Fruit fly (Drosophila melanogaster): ENCODE results near the gene BicD.

Gene BicD

DNA sequence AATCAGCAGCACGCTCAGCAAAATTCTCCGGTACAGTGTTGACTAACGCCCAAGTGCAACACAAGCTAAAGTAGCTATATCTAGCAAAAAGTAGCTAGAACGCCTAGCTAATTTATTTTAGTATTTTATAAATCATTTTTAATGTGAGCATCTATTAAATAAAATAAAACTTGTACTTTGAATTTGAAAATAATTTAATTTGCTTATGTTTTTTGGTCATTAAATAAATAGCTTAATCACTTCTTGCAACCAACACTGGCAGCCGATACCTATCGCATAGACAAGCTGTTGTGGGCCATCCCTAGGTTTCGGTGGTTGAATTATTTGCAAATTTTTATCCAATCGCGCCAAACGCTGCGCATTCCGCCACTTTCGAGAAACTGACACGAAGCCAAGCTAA is 62.7 kb downstream of the BicD start, which contains the start of the genes Polr2J and CG15141:
Gene Polr2J (minus strand): TSS at position 49 of the 400 bp plus-strand sequence.
Gene CG15141 (plus strand): TSS at position 284 of the 400 bp plus-strand sequence.
- TF ChIP-seq CG11504 (tag; optimal IDR thresholded peaks at IDR 0.05): no peak
- peak; percentile 81 for TF ChIP-seq jigr1 (GFP tag; IDR thresholded peaks at IDR 0.05)
- TF ChIP-seq Adf1 (GFP tag; IDR thresholded peaks at IDR 0.05): peak; percentile 69
- peak; percentile 83 for TF ChIP-seq E2f1 (GFP tag; IDR thresholded peaks at IDR 0.05)
- no peak for TF ChIP-seq abd-A (tag; optimal IDR thresholded peaks at IDR 0.05)
- TF ChIP-seq az2 (GFP tag; optimal IDR thresholded peaks at IDR 0.05): peak; percentile 79
- TF ChIP-seq ci (GFP tag; IDR thresholded peaks at IDR 0.05): peak; percentile 68; the same call in 2 of the 3 replicates
- TF ChIP-seq sens-2 (GFP tag; IDR thresholded peaks at IDR 0.05): peak; percentile 56; the same call in 1 of the 2 replicates
- TF ChIP-seq row (GFP tag; IDR thresholded peaks at IDR 0.05): peak; percentile 97
- peak; percentile 82 for TF ChIP-seq slou (GFP tag; optimal IDR thresholded peaks at IDR 0.05)
- no peak for TF ChIP-seq Trl (optimal IDR thresholded peaks at IDR 0.05)
- peak; percentile 67 for TF ChIP-seq Trl (GFP tag; optimal IDR thresholded peaks at IDR 0.05)
- no peak for TF ChIP-seq CG7745 (tag; optimal IDR thresholded peaks at IDR 0.05)
- peak; percentile 80 for TF ChIP-seq Oli (tag; optimal IDR thresholded peaks at IDR 0.05)
- peak; percentile 88 for TF ChIP-seq klu (GFP tag; IDR thresholded peaks at IDR 0.05)
- peak; percentile 56 for TF ChIP-seq CG7786 (GFP tag; optimal IDR thresholded peaks at IDR 0.05)
- no peak for TF ChIP-seq Stat92E (GFP tag; optimal IDR thresholded peaks at IDR 0.05)
- TF ChIP-seq Hr3 (GFP tag; optimal IDR thresholded peaks at IDR 0.05): peak; percentile 94
- TF ChIP-seq CG13123 (GFP tag; optimal IDR thresholded peaks at IDR 0.05): peak; percentile 69
- peak; percentile 75; the same call in 2 of the 3 replicates for TF ChIP-seq otp (GFP tag; IDR thresholded peaks at IDR 0.05)
- TF ChIP-seq ttk (GFP tag; IDR thresholded peaks at IDR 0.05): peak; percentile 88
- peak; percentile 89 for TF ChIP-seq CG13424 (tag; optimal IDR thresholded peaks at IDR 0.05)
- peak; percentile 60; the same call in 1 of the 2 replicates for TF ChIP-seq ro (GFP tag; IDR thresholded peaks at IDR 0.05)
- TF ChIP-seq CG15601 (tag; optimal IDR thresholded peaks at IDR 0.05): no peak
- TF ChIP-seq CG10431 (GFP tag; optimal IDR thresholded peaks at IDR 0.05): no peak
- TF ChIP-seq ac (GFP tag; optimal IDR thresholded peaks at IDR 0.05): no peak
- peak; percentile 94 for TF ChIP-seq gem (tag; optimal IDR thresholded peaks at IDR 0.05)
- TF ChIP-seq NfI (GFP tag; optimal IDR thresholded peaks at IDR 0.05): peak; percentile 86
- TF ChIP-seq bbx (GFP tag; IDR thresholded peaks at IDR 0.05; ENCODE audit: partially characterized antibody): peak; percentile 68
- TF ChIP-seq HLHmδ (GFP tag; optimal IDR thresholded peaks at IDR 0.05): no peak
- TF ChIP-seq vvl (GFP tag; IDR thresholded peaks at IDR 0.05): peak; percentile 88
- TF ChIP-seq Lpt (GFP tag; optimal IDR thresholded peaks at IDR 0.05): no peak
- peak; percentile 70 for TF ChIP-seq scrt (GFP tag; optimal IDR thresholded peaks at IDR 0.05)
- TF ChIP-seq pb (GFP tag; optimal IDR thresholded peaks at IDR 0.05): peak; percentile 11
- peak; percentile 27; the same call in 1 of the 2 replicates for TF ChIP-seq CG16779 (GFP tag; IDR thresholded peaks at IDR 0.05)
- peak; percentile 79 for TF ChIP-seq H2.0 (GFP tag; IDR thresholded peaks at IDR 0.05)
- peak; percentile 74; the same call in 2 of the 3 replicates for TF ChIP-seq CG14050 (GFP tag; IDR thresholded peaks at IDR 0.05)
- peak; percentile 55 for TF ChIP-seq CG15011 (GFP tag; optimal IDR thresholded peaks at IDR 0.05)
- TF ChIP-seq onecut (GFP tag; IDR thresholded peaks at IDR 0.05): peak; percentile 48; the same call in 1 of the 2 replicates
- TF ChIP-seq CG43689 (GFP tag; IDR thresholded peaks at IDR 0.05): no peak
- peak; percentile 73 for TF ChIP-seq jumu (GFP tag; optimal IDR thresholded peaks at IDR 0.05)
- peak; percentile 64; the same call in 2 of the 3 replicates for TF ChIP-seq Opbp (GFP tag; IDR thresholded peaks at IDR 0.05; ENCODE audit: partially characterized antibody)
- TF ChIP-seq hb (GFP tag; IDR thresholded peaks at IDR 0.05; ENCODE audit: partially characterized antibody): peak; percentile 69; the same call in 2 of the 3 replicates
- peak; percentile 76 for TF ChIP-seq CG11723 (GFP tag; optimal IDR thresholded peaks at IDR 0.05)
- peak; percentile 89 for TF ChIP-seq Mad (GFP tag; optimal IDR thresholded peaks at IDR 0.05)
- peak; percentile 92 for TF ChIP-seq CoRest (tag; optimal IDR thresholded peaks at IDR 0.05)
- TF ChIP-seq CG7987 (GFP tag; optimal IDR thresholded peaks at IDR 0.05): peak; percentile 41
- no peak for TF ChIP-seq pan (optimal IDR thresholded peaks at IDR 0.05)
- peak in 1 of 2 experiments; percentile 84 for TF ChIP-seq pan (GFP tag; optimal IDR thresholded peaks at IDR 0.05 in 1 of 2, IDR thresholded peaks at IDR 0.05 in 1 of 2)
- peak; percentile 88 for TF ChIP-seq Max (GFP tag; optimal IDR thresholded peaks at IDR 0.05)
- TF ChIP-seq da (GFP tag; optimal IDR thresholded peaks at IDR 0.05): peak; percentile 52

Measured in whole organism, embryonic.